Worm (Caenorhabditis elegans) whole organism, L1 larva: ENCODE data around the gene F19C6.5.

Source experiments
- blmp-1 ChIP-seq: fragments of 150-350 bp; optimal IDR thresholded peaks from 2 replicates; lab custom pipeline; 2014; ENCODE audit warnings: missing biosample characterization, missing genetic modification characterization
- jun-1 ChIP-seq: fragments of 150-350 bp; optimal IDR thresholded peaks from 2 replicates; lab custom pipeline; 2014; ENCODE audit warnings: missing biosample characterization, missing genetic modification reagents, missing genetic modification characterization
- nhr-12 ChIP-seq: sonication (generic microtip); optimal IDR thresholded peaks from 2 replicates; lab custom pipeline; 2017; ENCODE audit warnings: missing biosample characterization, missing genetic modification characterization
- nhr-90 ChIP-seq: sonication (generic microtip); optimal IDR thresholded peaks from 2 replicates; lab custom pipeline; 2016; ENCODE audit warnings: mild to moderate bottlenecking, missing genetic modification characterization, missing compliant biosample characterization; ENCODE audit not compliant: poor library complexity
- unc-62 ChIP-seq: fragments of 150-350 bp; optimal IDR thresholded peaks from 2 replicates; lab custom pipeline; 2014; ENCODE audit warnings: missing biosample characterization, missing genetic modification reagents, missing genetic modification characterization
- zag-1 ChIP-seq: fragments of 150-350 bp; optimal IDR thresholded peaks from 2 replicates; lab custom pipeline; 2014; ENCODE audit warnings: missing biosample characterization, missing genetic modification characterization
- zip-4 ChIP-seq: fragments of 200-800 bp; sonication (Bioruptor generic); optimal IDR thresholded peaks from 2 replicates; lab custom pipeline; 2018; ENCODE audit warnings: mild to moderate bottlenecking, missing genetic modification characterization, moderate library complexity, missing compliant biosample characterization

- no peak for TF ChIP-seq nhr-90 (tag; lab: Kevin White, UChicago)
- no peak for TF ChIP-seq zip-4 (GFP tag; lab: Kevin White, UChicago)
- TF ChIP-seq nhr-12: no peak
- TF ChIP-seq zag-1 (tag; lab: Kevin White, UChicago): no peak
- TF ChIP-seq jun-1 (tag; lab: Kevin White, UChicago): no peak
- TF ChIP-seq unc-62 (GFP tag; lab: Kevin White, UChicago): no peak
- TF ChIP-seq blmp-1 (tag; lab: Kevin White, UChicago): no peak
These were observed 23.9 kb upstream of the F19C6.5 start, which contains the start of gene F19C6.3 for ce11 chrX:10008664-10009063.
